Fruit fly (Drosophila melanogaster): ENCODE measurements around the gene pyx.

pyx gene

dm6 chr3L:225120-225519, 2.3 kb upstream of the pyx start:
- TF ChIP-seq Sox14 (GFP tag; optimal IDR thresholded peaks at IDR 0.05) (no peak), Eip93F (GFP tag; optimal IDR thresholded peaks at IDR 0.05) (peak; percentile 12), vri (GFP tag; optimal IDR thresholded peaks at IDR 0.05) (peak; percentile 6), CG15336 (GFP tag; IDR thresholded peaks at IDR 0.05) (0 out of 2 replicates have a peak, but pooled peaks have one; percentile 14), svp (GFP tag) (peak; percentile 42)

dm6 chr3L:224004-224951, 1.4 kb upstream of the pyx start:
- TF ChIP-seq net (GFP tag; optimal IDR thresholded peaks at IDR 0.05) (no peak), CG8319 (GFP tag; optimal IDR thresholded peaks at IDR 0.05) (no peak), Blimp-1 (GFP tag; optimal IDR thresholded peaks at IDR 0.05) (no peak), ss (GFP tag; optimal IDR thresholded peaks at IDR 0.05) (no peak), vri (GFP tag; optimal IDR thresholded peaks at IDR 0.05) (peak; percentile 41), Sox14 (GFP tag; optimal IDR thresholded peaks at IDR 0.05) (peak; percentile 71), topi (GFP tag; optimal IDR thresholded peaks at IDR 0.05) (peak; percentile 15), CG11902 (GFP tag; optimal IDR thresholded peaks at IDR 0.05) (no peak), Ets21C (GFP tag; optimal IDR thresholded peaks at IDR 0.05) (no peak), Hr38 (GFP tag; optimal IDR thresholded peaks at IDR 0.05) (no peak), dsx (GFP tag; optimal IDR thresholded peaks at IDR 0.05; ENCODE audit: poor library complexity, severe bottlenecking) (peak; percentile 63), pdm3 (GFP tag; optimal IDR thresholded peaks at IDR 0.05) (no peak), CG8119 (GFP tag; IDR thresholded peaks at IDR 0.05) (0 out of 3 replicates have a peak, but pooled peaks have one; percentile 23), CG6808 (GFP tag; optimal IDR thresholded peaks at IDR 0.05) (peak; percentile 2), fd59A (GFP tag; optimal IDR thresholded peaks at IDR 0.05) (no peak), CG34406 (GFP tag; optimal IDR thresholded peaks at IDR 0.05) (no peak), svp (GFP tag) (peak; percentile 80), spab (GFP tag; optimal IDR thresholded peaks at IDR 0.05) (no peak), esn (GFP tag; optimal IDR thresholded peaks at IDR 0.05) (no peak), Eip78C (GFP tag) (peak; percentile 59), lz (GFP tag; optimal IDR thresholded peaks at IDR 0.05) (no peak), CG11762 (GFP tag; optimal IDR thresholded peaks at IDR 0.05; ENCODE audit: insufficient read depth) (no peak), CG32006 (GFP tag; optimal IDR thresholded peaks at IDR 0.05) (no peak), CG1621 (tag; optimal IDR thresholded peaks at IDR 0.05) (peak; percentile 62), fkh (GFP tag; optimal IDR thresholded peaks at IDR 0.05) (peak; percentile 4), CG6854 (GFP tag; optimal IDR thresholded peaks at IDR 0.05) (no peak), CG8632 (GFP tag; optimal IDR thresholded peaks at IDR 0.05) (peak; percentile 1), CG3919 (GFP tag; optimal IDR thresholded peaks at IDR 0.05) (no peak), acj6 (GFP tag; optimal IDR thresholded peaks at IDR 0.05) (no peak), OdsH (GFP tag; optimal IDR thresholded peaks at IDR 0.05) (no peak), Hr39 (GFP tag; optimal IDR thresholded peaks at IDR 0.05) (no peak), Sox15 (GFP tag; optimal IDR thresholded peaks at IDR 0.05) (no peak), Eip93F (GFP tag; optimal IDR thresholded peaks at IDR 0.05) (no peak), CG10669 (GFP tag; optimal IDR thresholded peaks at IDR 0.05) (no peak), Lpt (GFP tag; optimal IDR thresholded peaks at IDR 0.05) (no peak), salr (GFP tag; optimal IDR thresholded peaks at IDR 0.05) (no peak), CG6163 (GFP tag; IDR thresholded peaks at IDR 0.05) (peak; percentile 39; the same call in 1 of the 3 replicates), CG10631 (GFP tag; optimal IDR thresholded peaks at IDR 0.05) (no peak), Sox102F (GFP tag; optimal IDR thresholded peaks at IDR 0.05) (no peak), CG9139 (GFP tag; optimal IDR thresholded peaks at IDR 0.05) (peak; percentile 41), CG4318 (GFP tag; optimal IDR thresholded peaks at IDR 0.05) (no peak), CG3032 (tag; optimal IDR thresholded peaks at IDR 0.05) (no peak), CG31627 (GFP tag; optimal IDR thresholded peaks at IDR 0.05) (no peak), CG6276 (GFP tag; optimal IDR thresholded peaks at IDR 0.05) (no peak), CG6792 (GFP tag; optimal IDR thresholded peaks at IDR 0.05) (no peak), Ets96B (tag; optimal IDR thresholded peaks at IDR 0.05) (no peak)
